Worm (Caenorhabditis elegans) whole organism, mixed stage, embryonic: ENCODE results near the gene clec-22.

Experiments used
- flh-1 ChIP-seq: fragments of 200-800 bp; sonication (Bioruptor generic); optimal IDR thresholded peaks from 2 replicates; lab custom pipeline; 2018; ENCODE audit warnings: mild to moderate bottlenecking, missing genetic modification characterization, moderate library complexity, missing compliant biosample characterization
- lin-13 ChIP-seq: fragments of 150-350 bp; optimal IDR thresholded peaks from 2 replicates; lab custom pipeline; 2014; ENCODE audit warnings: missing biosample characterization, missing genetic modification characterization
- mep-1 ChIP-seq: fragments of 150-350 bp; optimal IDR thresholded peaks from 2 replicates; lab custom pipeline; 2017; ENCODE audit warnings: missing biosample characterization, missing genetic modification reagents, missing genetic modification characterization, inconsistent platforms
- nhr-237 ChIP-seq: fragments of 150-350 bp; optimal IDR thresholded peaks from 2 replicates; lab custom pipeline; 2014; ENCODE audit warnings: missing biosample characterization, missing genetic modification characterization
- snpc-4 ChIP-seq: fragments of 150-350 bp; optimal IDR thresholded peaks from 2 replicates; lab custom pipeline; 2014; ENCODE audit warnings: missing biosample characterization, missing genetic modification characterization
- tbx-8 ChIP-seq: fragments of 200-800 bp; sonication (Bioruptor generic); optimal IDR thresholded peaks from 2 replicates; lab custom pipeline; 2018; ENCODE audit warnings: mild to moderate bottlenecking, missing genetic modification characterization, moderate library complexity, missing compliant biosample characterization
- ztf-11 ChIP-seq: fragments of 150-350 bp; optimal IDR thresholded peaks from 2 replicates; lab custom pipeline; 2014; ENCODE audit warnings: missing biosample characterization, missing genetic modification characterization

ce11 chrV:16811841-16812240 lies 46.4 kb upstream of the clec-22 start:
- no peak for TF ChIP-seq tbx-8 (GFP tag; lab: Kevin White, UChicago)
- TF ChIP-seq lin-13 (tag; lab: Kevin White, UChicago), result no peak
- no peak for TF ChIP-seq flh-1 (GFP tag; lab: Kevin White, UChicago)
- no peak for TF ChIP-seq snpc-4 (tag; lab: Kevin White, UChicago)
- no peak for TF ChIP-seq mep-1 (tag; lab: Kevin White, UChicago)
- TF ChIP-seq nhr-237 (tag; lab: Kevin White, UChicago), result no peak
- no peak for TF ChIP-seq ztf-11 (tag; lab: Kevin White, UChicago)
